Fruit fly (Drosophila melanogaster) whole organism, embryonic: Measurements from ENCODE around the gene CAH9.

ENCODE experiments used
- ATbp ChIP-seq: fragments of 200-800 bp; sonication (Bioruptor generic); optimal IDR thresholded peaks from 2 replicates; lab custom pipeline; 2017; ENCODE audit warnings: missing biosample characterization, mild to moderate bottlenecking, missing genetic modification characterization, missing genetic modification reagents
- Awh ChIP-seq: fragments of 200-800 bp; sonication (Bioruptor generic); IDR thresholded peaks from 2 replicates; pipeline ENCODE4, ENCODE4 v1.3.6; 2022; ENCODE audit warnings: missing biosample characterization, missing genetic modification characterization
- Blimp-1 ChIP-seq: fragments of 200-800 bp; sonication (Bioruptor generic); optimal IDR thresholded peaks from 3 replicates; lab custom pipeline; 2018; ENCODE audit warnings: missing biosample characterization, missing genetic modification characterization, mild to moderate bottlenecking, moderate library complexity, missing genetic modification reagents
- C15 ChIP-seq: fragments of 200-800 bp; sonication (Bioruptor generic); IDR thresholded peaks from 3 replicates; pipeline ENCODE4 v1.3.6; 2022; ENCODE audit warnings: missing biosample characterization, missing genetic modification characterization
- CG10462 ChIP-seq: fragments of 200-800 bp; sonication (Bioruptor generic); optimal IDR thresholded peaks from 2 replicates; lab custom pipeline; 2016; ENCODE audit warnings: missing biosample characterization, missing genetic modification characterization
- CG1233 ChIP-seq: fragments of 200-800 bp; sonication (Bioruptor generic); optimal IDR thresholded peaks from 4 replicates; lab custom pipeline; 2018; ENCODE audit warnings: missing biosample characterization, mild to moderate bottlenecking, missing genetic modification characterization
- CG13287 ChIP-seq: fragments of 200-800 bp; sonication (Bioruptor generic); IDR thresholded peaks from 2 replicates; pipeline ENCODE4 v1.3.6; 2022; ENCODE audit warnings: missing biosample characterization, missing genetic modification characterization; ENCODE audit not compliant: partially characterized antibody
- CG13775 ChIP-seq: fragments of 200-800 bp; sonication (Bioruptor generic); optimal IDR thresholded peaks from 3 replicates; lab custom pipeline; 2017; ENCODE audit warnings: missing biosample characterization, mild to moderate bottlenecking, missing genetic modification characterization
- CG14014 ChIP-seq: fragments of 200-800 bp; sonication (Bioruptor generic); IDR thresholded peaks from 2 replicates; pipeline ENCODE4 v1.3.6; 2022; ENCODE audit warnings: missing biosample characterization, missing genetic modification characterization
- CG14860 ChIP-seq: fragments of 200-800 bp; sonication (Bioruptor generic); IDR thresholded peaks from 3 replicates; pipeline ENCODE4 v1.3.6; 2022; ENCODE audit warnings: missing biosample characterization, missing genetic modification characterization; ENCODE audit not compliant: partially characterized antibody
- CG14965 ChIP-seq: fragments of 200-800 bp; sonication (Bioruptor generic); optimal IDR thresholded peaks from 2 replicates; lab custom pipeline; 2016; ENCODE audit warnings: missing biosample characterization, missing genetic modification characterization, borderline replicate concordance
- CG17186 ChIP-seq: fragments of 200-800 bp; sonication (Bioruptor generic); optimal IDR thresholded peaks from 3 replicates; lab custom pipeline; 2017; ENCODE audit warnings: missing biosample characterization, missing genetic modification reagents, missing genetic modification characterization
- CG31224 ChIP-seq: fragments of 200-800 bp; sonication (Bioruptor generic); IDR thresholded peaks from 2 replicates; pipeline ENCODE4 v1.3.6; 2022; ENCODE audit warnings: missing biosample characterization, missing genetic modification characterization
- CG34422 ChIP-seq: fragments of 200-800 bp; sonication (Bioruptor generic); IDR thresholded peaks from 3 replicates; pipeline ENCODE4 v1.3.6; 2022; ENCODE audit warnings: missing biosample characterization, missing genetic modification characterization
- CG3726 ChIP-seq: fragments of 200-800 bp; sonication (Bioruptor generic); IDR thresholded peaks from 3 replicates; pipeline ENCODE4, ENCODE4 v1.3.6; 2022; ENCODE audit warnings: missing biosample characterization, missing genetic modification characterization
- CG4282 ChIP-seq: fragments of 200-800 bp; sonication (Bioruptor generic); optimal IDR thresholded peaks from 2 replicates; lab custom pipeline; 2016; ENCODE audit warnings: missing biosample characterization, missing genetic modification characterization
- CG4424 ChIP-seq: fragments of 200-800 bp; sonication (Bioruptor generic); optimal IDR thresholded peaks from 3 replicates; lab custom pipeline; 2016; ENCODE audit warnings: missing biosample characterization, missing genetic modification characterization
- CG4730 ChIP-seq: fragments of 200-800 bp; sonication (Bioruptor generic); IDR thresholded peaks from 2 replicates; pipeline ENCODE4 v1.3.6; 2022; ENCODE audit warnings: missing biosample characterization, missing genetic modification characterization
- CG6175 ChIP-seq: fragments of 200-800 bp; sonication (Bioruptor generic); IDR thresholded peaks from 3 replicates; pipeline ENCODE4 v1.3.6; 2022; ENCODE audit warnings: missing biosample characterization, missing genetic modification characterization
- CG6272 ChIP-seq: fragments of 200-800 bp; sonication (Bioruptor generic); IDR thresholded peaks from 2 replicates; pipeline ENCODE4 v1.3.6; 2022; ENCODE audit warnings: missing biosample characterization, missing genetic modification characterization
- CG6765 ChIP-seq: fragments of 200-800 bp; sonication (Bioruptor generic); optimal IDR thresholded peaks from 3 replicates; lab custom pipeline; 2017; ENCODE audit warnings: missing biosample characterization, mild to moderate bottlenecking, missing genetic modification characterization
- CG8290 ChIP-seq, 3 experiments: fragments of 200-800 bp; sonication (Bioruptor generic); optimal IDR thresholded peaks; 2 replicates each; lab custom pipeline; 2016 to 2019; ENCODE audit warnings: missing biosample characterization in 3 of 3, missing genetic modification characterization in 3 of 3, mild to moderate bottlenecking in 2 of 3, moderate library complexity in 1 of 3
- CG9727 ChIP-seq: fragments of 200-800 bp; sonication (Bioruptor generic); optimal IDR thresholded peaks from 3 replicates; lab custom pipeline; 2017; ENCODE audit warnings: missing biosample characterization, mild to moderate bottlenecking, missing genetic modification characterization
- CG9932 ChIP-seq: fragments of 200-800 bp; sonication (Bioruptor generic); IDR thresholded peaks from 2 replicates; pipeline ENCODE4 v1.3.6; 2022; ENCODE audit warnings: missing biosample characterization, missing genetic modification characterization
- Chrac-16 ChIP-seq: fragments of 200-800 bp; sonication (Bioruptor generic); optimal IDR thresholded peaks from 3 replicates; lab custom pipeline; 2016; ENCODE audit warnings: missing biosample characterization, missing genetic modification characterization
- D19B ChIP-seq: fragments of 200-800 bp; sonication (Bioruptor generic); optimal IDR thresholded peaks from 2 replicates; lab custom pipeline; 2017; ENCODE audit warnings: missing biosample characterization, mild to moderate bottlenecking, missing genetic modification characterization
- Dp ChIP-seq: fragments of 200-800 bp; sonication (Bioruptor generic); optimal IDR thresholded peaks from 2 replicates; lab custom pipeline; 2018; ENCODE audit warnings: missing biosample characterization, mild to moderate bottlenecking, missing genetic modification characterization, moderate library complexity
- Drgx ChIP-seq: fragments of 200-800 bp; sonication (Bioruptor generic); IDR thresholded peaks from 2 replicates; pipeline ENCODE4 v1.3.6; 2022; ENCODE audit warnings: missing biosample characterization, missing genetic modification characterization
- Gsc ChIP-seq: fragments of 200-800 bp; sonication (Bioruptor generic); IDR thresholded peaks from 2 replicates; pipeline ENCODE4 v1.3.6; 2022; ENCODE audit warnings: missing biosample characterization, missing genetic modification characterization
- HLH54F ChIP-seq: fragments of 200-800 bp; sonication (Bioruptor generic); optimal IDR thresholded peaks from 3 replicates; lab custom pipeline; 2016; ENCODE audit warnings: missing biosample characterization, missing genetic modification characterization
- Kr ChIP-seq: fragments of 200-800 bp; sonication (Bioruptor generic); optimal IDR thresholded peaks from 2 replicates; lab custom pipeline; 2017; ENCODE audit warnings: missing biosample characterization, mild to moderate bottlenecking, missing genetic modification characterization
- MESR4 ChIP-seq: fragments of 200-800 bp; sonication (Bioruptor generic); optimal IDR thresholded peaks from 2 replicates; lab custom pipeline; 2018; ENCODE audit warnings: missing biosample characterization, mild to moderate bottlenecking, missing genetic modification characterization, moderate library complexity
- Max ChIP-seq: fragments of 200-800 bp; sonication (Bioruptor generic); optimal IDR thresholded peaks from 2 replicates; lab custom pipeline; 2016; ENCODE audit warnings: missing biosample characterization, mild to moderate bottlenecking, missing genetic modification characterization
- Med ChIP-seq: fragments of 200-800 bp; sonication (Bioruptor generic); peaks from one replicate; lab custom pipeline; 2016; ENCODE audit warnings: missing biosample characterization, missing genetic modification characterization, mild to moderate bottlenecking, inconsistent platforms, moderate library complexity
- Sin3A ChIP-seq: fragments of >200 bp; optimal IDR thresholded peaks from 2 replicates; lab custom pipeline; 2018
- Sry-δ ChIP-seq: fragments of 200-800 bp; sonication (Bioruptor generic); optimal IDR thresholded peaks from 2 replicates; lab custom pipeline; 2016; ENCODE audit warnings: missing biosample characterization, missing genetic modification characterization
- al ChIP-seq: fragments of 200-800 bp; sonication (Bioruptor generic); IDR thresholded peaks from 2 replicates; pipeline ENCODE4 v1.3.6; 2022; ENCODE audit warnings: missing biosample characterization, missing genetic modification characterization
- cato ChIP-seq: fragments of 200-800 bp; sonication (Bioruptor generic); optimal IDR thresholded peaks from 2 replicates; lab custom pipeline; 2016; ENCODE audit warnings: missing biosample characterization, missing genetic modification characterization, borderline replicate concordance
- crc ChIP-seq: fragments of 200-800 bp; sonication (Bioruptor generic); optimal IDR thresholded peaks from 2 replicates; lab custom pipeline; 2016; ENCODE audit warnings: missing biosample characterization, missing genetic modification characterization
- croc ChIP-seq: fragments of 200-800 bp; sonication (Bioruptor generic); conservative IDR thresholded peaks from 3 replicates; pipeline ENCODE4 v1.3.6; 2022; ENCODE audit warnings: missing biosample characterization, missing genetic modification characterization
- dan ChIP-seq: fragments of 200-800 bp; sonication (Bioruptor generic); IDR thresholded peaks from 2 replicates; pipeline ENCODE4 v1.3.6; 2022; ENCODE audit warnings: missing biosample characterization, missing genetic modification characterization
- fd96Cb ChIP-seq: fragments of 200-800 bp; sonication (Bioruptor generic); optimal IDR thresholded peaks from 2 replicates; lab custom pipeline; 2018; ENCODE audit warnings: missing biosample characterization, mild to moderate bottlenecking, missing genetic modification characterization, moderate library complexity
- grau ChIP-seq: fragments of 200-800 bp; optimal IDR thresholded peaks from 3 replicates; lab custom pipeline; 2019; ENCODE audit warnings: missing biosample characterization, mild to moderate bottlenecking, missing genetic modification characterization, moderate library complexity
- lola ChIP-seq, 3 experiments: fragments of >200 bp in 2 of 3; fragments of 200-800 bp in 1 of 3; sonication (Bioruptor generic) in 1 of 3; optimal IDR thresholded peaks; 2 replicates each; lab custom pipeline; 2017 to 2019; ENCODE audit warnings: missing biosample characterization in 3 of 3, missing genetic modification characterization in 3 of 3, mild to moderate bottlenecking in 1 of 3, moderate library complexity in 1 of 3
- luna ChIP-seq: fragments of 200-800 bp; sonication (Bioruptor generic); optimal IDR thresholded peaks from 2 replicates; lab custom pipeline; 2016; ENCODE audit warnings: missing biosample characterization, missing genetic modification characterization
- org-1 ChIP-seq: fragments of 200-800 bp; sonication (Bioruptor generic); optimal IDR thresholded peaks from 2 replicates; lab custom pipeline; 2017; ENCODE audit warnings: missing biosample characterization, missing genetic modification characterization
- pho ChIP-seq: fragments of 200-800 bp; sonication (Bioruptor generic); optimal IDR thresholded peaks from 2 replicates; lab custom pipeline; 2016; ENCODE audit warnings: missing biosample characterization, missing genetic modification characterization
- sens ChIP-seq: fragments of 200-800 bp; sonication (Bioruptor generic); peaks from one replicate; lab custom pipeline; 2016; ENCODE audit warnings: missing biosample characterization, missing genetic modification characterization
- usp ChIP-seq: fragments of >200 bp; optimal IDR thresholded peaks from 2 replicates; lab custom pipeline; 2017; ENCODE audit warnings: missing biosample characterization, missing genetic modification characterization

Gene CAH9

dm6 chr3R:27129580-27130385 is 23.8 kb upstream of the CAH9 start (continued):
- no peak for TF ChIP-seq CG13775 (GFP tag; lab: Kevin White, UChicago)
- TF ChIP-seq CG13287 (GFP tag; lab: Robert Waterston, UW) = peak; percentile 17; the same call in 1 of the 2 replicates
- TF ChIP-seq pho (GFP tag; lab: Kevin White, UChicago) = peak; percentile 3
- peak; percentile 74 for TF ChIP-seq Drgx (GFP tag; lab: Robert Waterston, UW)
- TF ChIP-seq croc (GFP tag; lab: Robert Waterston, UW) = no peak
- TF ChIP-seq cato = no peak
- peak; percentile 13 for TF ChIP-seq CG9727 (GFP tag; lab: Kevin White, UChicago)
- no peak for TF ChIP-seq CG10462 (GFP tag; lab: Kevin White, UChicago)
- no peak for TF ChIP-seq Blimp-1 (GFP tag; lab: Kevin White, UChicago)
- no peak for TF ChIP-seq Kr
- no peak for TF ChIP-seq dan (GFP tag; lab: Robert Waterston, UW)
- TF ChIP-seq Gsc (GFP tag; lab: Robert Waterston, UW) = no peak
- peak; percentile 50; the same call in 1 of the 2 replicates for TF ChIP-seq al (GFP tag; lab: Robert Waterston, UW)
- TF ChIP-seq CG17186 (GFP tag; lab: Kevin White, UChicago) = no peak
- TF ChIP-seq lola (GFP tag; optimal IDR thresholded peaks at IDR 0.05; lab: Kevin White, UChicago) = no peak
- TF ChIP-seq HLH54F (GFP tag; lab: Kevin White, UChicago) = no peak
- peak; percentile 34; the same call in 1 of the 2 replicates for TF ChIP-seq CG14014 (GFP tag; lab: Robert Waterston, UW)
- 0 out of 2 replicates have a peak, but pooled peaks have one; percentile 10 for TF ChIP-seq CG6272 (GFP tag; lab: Robert Waterston, UW)
- no peak for TF ChIP-seq Awh (GFP tag; lab: Robert Waterston, UW)
- TF ChIP-seq Max (GFP tag; lab: Kevin White, UChicago) = no peak
- peak; percentile 68 for TF ChIP-seq CG9932 (GFP tag; lab: Robert Waterston, UW)
- no peak for TF ChIP-seq Chrac-16
- TF ChIP-seq Sin3A (lab: Kevin White, UChicago) = no peak
- no peak for TF ChIP-seq CG14860 (GFP tag; lab: Robert Waterston, UW)
- no peak for TF ChIP-seq CG8290 (GFP tag; optimal IDR thresholded peaks at IDR 0.05; lab: Kevin White, UChicago)
- peak in 1 of 2 experiments; percentile 50 for TF ChIP-seq CG8290 (tag; optimal IDR thresholded peaks at IDR 0.05; lab: Kevin White, UChicago)
- 0 out of 3 replicates have a peak, but pooled peaks have one; percentile 20 for TF ChIP-seq CG34422 (GFP tag; lab: Robert Waterston, UW)
- no peak for TF ChIP-seq CG1233 (GFP tag; lab: Kevin White, UChicago)
- TF ChIP-seq crc (GFP tag; lab: Kevin White, UChicago) = no peak
- TF ChIP-seq D19B = peak; percentile 90
- no peak for TF ChIP-seq CG4282 (GFP tag; lab: Kevin White, UChicago)
- TF ChIP-seq CG4424 = peak; percentile 13
- TF ChIP-seq Dp (GFP tag; lab: Kevin White, UChicago) = no peak
- no peak for TF ChIP-seq usp (GFP tag; lab: Kevin White, UChicago)
- peak; percentile 76 for TF ChIP-seq sens (GFP tag; lab: Kevin White, UChicago)
- TF ChIP-seq fd96Cb (tag; lab: Kevin White, UChicago) = peak; percentile 4
- 0 out of 2 replicates have a peak, but pooled peaks have one; percentile 20 for TF ChIP-seq CG4730 (GFP tag; lab: Robert Waterston, UW)
- no peak for TF ChIP-seq CG3726 (GFP tag; lab: Robert Waterston, UW)
- 0 out of 2 replicates have a peak, but pooled peaks have one; percentile 21 for TF ChIP-seq CG31224
- TF ChIP-seq grau = peak; percentile 50
- no peak for TF ChIP-seq MESR4
- peak; percentile 88 for TF ChIP-seq Med (GFP tag; lab: Kevin White, UChicago)
- TF ChIP-seq luna (GFP tag; lab: Kevin White, UChicago) = peak; percentile 8
- peak; percentile 56; the same call in 1 of the 3 replicates for TF ChIP-seq CG6175
- TF ChIP-seq Sry-δ = no peak
- TF ChIP-seq C15 (GFP tag; lab: Robert Waterston, UW) = no peak
- TF ChIP-seq CG6765 (GFP tag; lab: Kevin White, UChicago) = no peak
- TF ChIP-seq org-1 (GFP tag; lab: Kevin White, UChicago) = no peak
- TF ChIP-seq CG14965 (GFP tag; lab: Kevin White, UChicago) = no peak
- no peak for TF ChIP-seq ATbp
